Worm (Caenorhabditis elegans) whole organism, early embryonic: ENCODE measurements around the gene F20D6.1.

Experiments used
- B0310.2 ChIP-seq: sonication (generic microtip); optimal IDR thresholded peaks from 2 replicates; lab custom pipeline; 2016; ENCODE audit warnings: mild to moderate bottlenecking, missing genetic modification characterization, missing compliant biosample characterization
- hmg-4 ChIP-seq: fragments of 200-800 bp; sonication (Bioruptor generic); optimal IDR thresholded peaks from 2 replicates; lab custom pipeline; 2018; ENCODE audit warnings: mild to moderate bottlenecking, missing genetic modification characterization, missing compliant biosample characterization
- scrt-1 ChIP-seq: fragments of 200-800 bp; sonication (Bioruptor generic); IDR thresholded peaks from 2 replicates; pipeline ENCODE4 v1.3.6; 2022; ENCODE audit warnings: missing genetic modification characterization, missing compliant biosample characterization
- tbx-11 ChIP-seq: fragments of 200-800 bp; sonication (Bioruptor generic); IDR thresholded peaks from 2 replicates; pipeline ENCODE4 v1.3.6; 2022; ENCODE audit warnings: missing genetic modification characterization, missing compliant biosample characterization

- TF ChIP-seq tbx-11 (no peak), B0310.2 (tag; lab: Kevin White, UChicago) (no peak), hmg-4 (GFP tag; lab: Kevin White, UChicago) (no peak), scrt-1 (no peak)
Measured at ce11 chrV:8178279-8178678, 12.3 kb upstream of the F20D6.1 start.
